Worm (Caenorhabditis elegans): ENCODE results near the gene slrp-1.

slrp-1 gene

ce11 chrV:13576828-13577227 lies 11.2 kb downstream of the slrp-1 start:
- TF ChIP-seq nhr-80 (tag; optimal IDR thresholded peaks at IDR 0.05) (peak; percentile 17), lag-1 (GFP tag; IDR thresholded peaks at IDR 0.05) (no peak)

ce11 chrV:13577463-13577862 lies 11.8 kb downstream of the slrp-1 start:
- peak; percentile 75 for TF ChIP-seq nhr-80 (tag; optimal IDR thresholded peaks at IDR 0.05)
- TF ChIP-seq rec-8 (tag; optimal IDR thresholded peaks at IDR 0.05), result no peak

- TF ChIP-seq nhr-80 (tag; optimal IDR thresholded peaks at IDR 0.05) (peak; percentile 82), ets-4 (GFP tag; optimal IDR thresholded peaks at IDR 0.05) (no peak), cebp-2 (GFP tag; IDR thresholded peaks at IDR 0.05) (no peak), attf-6 (GFP tag; IDR thresholded peaks at IDR 0.05) (no peak), nhr-27 (tag; optimal IDR thresholded peaks at IDR 0.05) (no peak), F57C9.4 (tag; optimal IDR thresholded peaks at IDR 0.05) (no peak)
These were observed 13.0 kb downstream of the slrp-1 start, which contains the start of gene C50B8.6 for ce11 chrV:13578637-13579036. TSS of gene C50B8.6 (plus strand) at chrV:13578972.

ce11 chrV:13580696-13581095 lies 15.0 kb downstream of the slrp-1 start, which contains the start of gene C50B8.5:
TSS of gene C50B8.5 (plus strand) at chrV:13580968.
- peak; percentile 46 for TF ChIP-seq nhr-80 (tag; optimal IDR thresholded peaks at IDR 0.05)
- no peak for TF ChIP-seq F55B11.4 (tag; optimal IDR thresholded peaks at IDR 0.05; ENCODE audit: borderline replicate concordance, insufficient read depth)
- TF ChIP-seq Y95B8A.8 (GFP tag; IDR thresholded peaks at IDR 0.05), result no peak

- no peak for TF ChIP-seq zfh-2 (GFP tag; conservative IDR thresholded peaks at IDR 0.05)
- TF ChIP-seq madf-8 (GFP tag; conservative IDR thresholded peaks at IDR 0.05), result no peak
- no peak for TF ChIP-seq nhr-120 (GFP tag; IDR thresholded peaks at IDR 0.05)
- no peak for TF ChIP-seq nhr-80 (tag; optimal IDR thresholded peaks at IDR 0.05)
- no peak for TF ChIP-seq attf-6 (GFP tag; IDR thresholded peaks at IDR 0.05)
- no peak for TF ChIP-seq ztf-22 (GFP tag; optimal IDR thresholded peaks at IDR 0.05)
- no peak for TF ChIP-seq F57A8.1 (GFP tag; optimal IDR thresholded peaks at IDR 0.05)
- TF ChIP-seq F22D6.2 (tag; optimal IDR thresholded peaks at IDR 0.05), result no peak
- no peak for TF ChIP-seq ztf-6 (GFP tag; IDR thresholded peaks at IDR 0.05)
- no peak for TF ChIP-seq B0019.2 (GFP tag; conservative IDR thresholded peaks at IDR 0.05)
- TF ChIP-seq snpc-4 (GFP tag; optimal IDR thresholded peaks at IDR 0.05), result no peak
- TF ChIP-seq snpc-4 (tag; optimal IDR thresholded peaks at IDR 0.05), result no peak
- no peak for TF ChIP-seq snpc-3.4 (tag; optimal IDR thresholded peaks at IDR 0.05)
- no peak for TF ChIP-seq dpl-1 (GFP tag; optimal IDR thresholded peaks at IDR 0.05)
- TF ChIP-seq cebp-2 (GFP tag; IDR thresholded peaks at IDR 0.05), result no peak
These were observed 18.8 kb downstream of the slrp-1 start, which contains the start of gene F53F4.1 for ce11 chrV:13584484-13584883. TSS of gene F53F4.1 (plus strand) at chrV:13584784.

- TF ChIP-seq ceh-100 (GFP tag; IDR thresholded peaks at IDR 0.05), result no peak
These were observed 22.2 kb downstream of the slrp-1 start, which contains the start of gene F53F4.17 for ce11 chrV:13587902-13588301. TSS of gene F53F4.17 (plus strand) at chrV:13588202.

ce11 chrV:13589494-13590176 lies 24.0 kb downstream of the slrp-1 start, which contains the start of the genes F53F4.2 and F53F4.18:
TSS of gene F53F4.2 (minus strand) at chrV:13589594.
TSS of gene F53F4.18 (plus strand) at chrV:13590126.
- TF ChIP-seq egl-44 (GFP tag; IDR thresholded peaks at IDR 0.05), result no peak
- no peak for TF ChIP-seq Y53F4B.3 (GFP tag; IDR thresholded peaks at IDR 0.05)
- TF ChIP-seq ekl-4 (GFP tag; IDR thresholded peaks at IDR 0.05), result no peak
- TF ChIP-seq sptf-2 (GFP tag; optimal IDR thresholded peaks at IDR 0.05), result no peak
- no peak for TF ChIP-seq nfya-1 (tag; optimal IDR thresholded peaks at IDR 0.05; ENCODE audit: borderline replicate concordance, insufficient read depth)
- TF ChIP-seq hrde-1 (tag; optimal IDR thresholded peaks at IDR 0.05; ENCODE audit: borderline replicate concordance), result no peak
- TF ChIP-seq D2030.7 (GFP tag; IDR thresholded peaks at IDR 0.05), result no peak

All from whole organism, young adult.